Fruit fly (Drosophila melanogaster) whole organism, embryonic: ENCODE data around the gene Cbp20.

Source experiments
- Adf1 ChIP-seq: fragments of 200-800 bp; sonication (Bioruptor generic); IDR thresholded peaks from 2 replicates; pipeline ENCODE4 v1.3.6; 2022; ENCODE audit warnings: missing biosample characterization, missing genetic modification characterization
- B-H2 ChIP-seq: fragments of 200-800 bp; sonication (Bioruptor generic); optimal IDR thresholded peaks from 2 replicates; lab custom pipeline; 2018; ENCODE audit warnings: missing biosample characterization, mild to moderate bottlenecking, missing genetic modification characterization
- Bdp1 ChIP-seq: fragments of 200-800 bp; sonication (Bioruptor generic); optimal IDR thresholded peaks from 3 replicates; lab custom pipeline; 2016; ENCODE audit warnings: missing biosample characterization, missing genetic modification characterization
- CG10321 ChIP-seq: fragments of 200-800 bp; sonication (Bioruptor generic); IDR thresholded peaks from 2 replicates; pipeline ENCODE4 v1.3.6; 2022; ENCODE audit warnings: missing biosample characterization, missing genetic modification characterization
- CG11247 ChIP-seq: fragments of 200-800 bp; sonication (Bioruptor generic); IDR thresholded peaks from 2 replicates; pipeline ENCODE4 v1.3.6; 2022; ENCODE audit warnings: missing biosample characterization, missing genetic modification characterization
- CG11456 ChIP-seq: fragments of 200-800 bp; sonication (Bioruptor generic); IDR thresholded peaks from 3 replicates; pipeline ENCODE4 v1.3.6; 2022; ENCODE audit warnings: missing biosample characterization, missing genetic modification characterization
- CG12219 ChIP-seq: fragments of 200-800 bp; sonication (Bioruptor generic); optimal IDR thresholded peaks from 3 replicates; lab custom pipeline; 2018; ENCODE audit warnings: missing biosample characterization, mild to moderate bottlenecking, missing genetic modification characterization
- CG14050 ChIP-seq: fragments of 200-800 bp; sonication (Bioruptor generic); IDR thresholded peaks from 3 replicates; pipeline ENCODE4 v1.3.6; 2022; ENCODE audit warnings: missing biosample characterization, missing genetic modification characterization
- CG15073 ChIP-seq: fragments of 200-800 bp; sonication (Bioruptor generic); optimal IDR thresholded peaks from 2 replicates; lab custom pipeline; 2016; ENCODE audit warnings: missing biosample characterization, missing genetic modification characterization
- CG17568 ChIP-seq: fragments of 200-800 bp; sonication (Bioruptor generic); optimal IDR thresholded peaks from 2 replicates; lab custom pipeline; 2018; ENCODE audit warnings: missing biosample characterization, mild to moderate bottlenecking, missing genetic modification characterization, moderate library complexity
- CG2199 ChIP-seq: fragments of 200-800 bp; sonication (Bioruptor generic); IDR thresholded peaks from 3 replicates; pipeline ENCODE4 v1.3.6; 2022; ENCODE audit warnings: missing biosample characterization, missing genetic modification characterization
- CG32772 ChIP-seq: fragments of 200-800 bp; sonication (Bioruptor generic); IDR thresholded peaks from 2 replicates; pipeline ENCODE4 v1.3.6; 2022; ENCODE audit warnings: missing biosample characterization, missing genetic modification characterization
- CG4328 ChIP-seq: fragments of 200-800 bp; sonication (Bioruptor generic); optimal IDR thresholded peaks from 3 replicates; lab custom pipeline; 2017; ENCODE audit warnings: missing biosample characterization, missing genetic modification reagents, missing genetic modification characterization
- CG4360 ChIP-seq: fragments of 200-800 bp; sonication (Bioruptor generic); IDR thresholded peaks from 2 replicates; pipeline ENCODE4 v1.3.6; 2022; ENCODE audit warnings: missing biosample characterization, missing genetic modification characterization
- CG4820 ChIP-seq: fragments of 200-800 bp; sonication (Bioruptor generic); optimal IDR thresholded peaks from 3 replicates; lab custom pipeline; 2016; ENCODE audit warnings: missing biosample characterization, missing genetic modification characterization
- CG6813 ChIP-seq: fragments of 200-800 bp; sonication (Bioruptor generic); optimal IDR thresholded peaks from 2 replicates; lab custom pipeline; 2017; ENCODE audit warnings: missing biosample characterization, missing genetic modification characterization, mild to moderate bottlenecking, moderate library complexity, missing genetic modification reagents
- CG7271 ChIP-seq: fragments of 200-800 bp; sonication (Bioruptor generic); optimal IDR thresholded peaks from 2 replicates; lab custom pipeline; 2018; ENCODE audit warnings: missing biosample characterization, mild to moderate bottlenecking, missing genetic modification characterization, moderate library complexity
- CG7987 ChIP-seq: fragments of 200-800 bp; sonication (Bioruptor generic); optimal IDR thresholded peaks from 2 replicates; lab custom pipeline; 2018; ENCODE audit warnings: missing biosample characterization, mild to moderate bottlenecking, missing genetic modification characterization, moderate library complexity
- Chrac-16 ChIP-seq: fragments of 200-800 bp; sonication (Bioruptor generic); optimal IDR thresholded peaks from 3 replicates; lab custom pipeline; 2016; ENCODE audit warnings: missing biosample characterization, missing genetic modification characterization
- Dll ChIP-seq: fragments of 200-800 bp; sonication (Bioruptor generic); IDR thresholded peaks from 4 replicates; pipeline ENCODE4 v1.3.6; 2022; ENCODE audit warnings: missing biosample characterization, missing genetic modification characterization; ENCODE audit not compliant: partially characterized antibody
- Fer1 ChIP-seq: fragments of 200-800 bp; sonication (Bioruptor generic); optimal IDR thresholded peaks from 2 replicates; lab custom pipeline; 2017; ENCODE audit warnings: missing biosample characterization, mild to moderate bottlenecking, missing genetic modification characterization
- GATAe ChIP-seq: fragments of 200-800 bp; sonication (Bioruptor generic); conservative IDR thresholded peaks from 2 replicates; pipeline ENCODE4 v1.3.6; 2022; ENCODE audit warnings: missing biosample characterization, missing genetic modification characterization
- HLH3B ChIP-seq: fragments of 200-800 bp; sonication (Bioruptor generic); IDR thresholded peaks from 2 replicates; pipeline ENCODE4 v1.3.6; 2022; ENCODE audit warnings: missing biosample characterization, missing genetic modification characterization
- HmgD ChIP-seq: fragments of 200-800 bp; sonication (Bioruptor generic); optimal IDR thresholded peaks from 3 replicates; lab custom pipeline; 2016; ENCODE audit warnings: missing biosample characterization, missing genetic modification characterization
- Oaz ChIP-seq: fragments of 200-800 bp; sonication (Bioruptor generic); IDR thresholded peaks from 2 replicates; pipeline ENCODE4 v1.3.6; 2022; ENCODE audit warnings: missing biosample characterization, missing genetic modification characterization
- TFAM ChIP-seq: fragments of 200-800 bp; sonication (Bioruptor generic); optimal IDR thresholded peaks from 2 replicates; lab custom pipeline; 2017; ENCODE audit warnings: missing biosample characterization, missing genetic modification characterization, inconsistent platforms
- Trl ChIP-seq, 3 experiments: fragments of >200 bp in 2 of 3; fragments of 200-800 bp in 1 of 3; sonication (Bioruptor generic) in 1 of 3; optimal IDR thresholded peaks; 2 replicates in 1 of 3; 3 replicates in 2 of 3; lab custom pipeline; 2016 to 2017; ENCODE audit warnings: missing biosample characterization in 1 of 3, missing genetic modification characterization in 1 of 3
- Vsx1 ChIP-seq: fragments of 200-800 bp; sonication (Bioruptor generic); optimal IDR thresholded peaks from 2 replicates; lab custom pipeline; 2017; ENCODE audit warnings: missing biosample characterization, mild to moderate bottlenecking, missing genetic modification characterization, missing genetic modification reagents
- YL-1 ChIP-seq: fragments of 200-800 bp; sonication (Bioruptor generic); optimal IDR thresholded peaks from 3 replicates; lab custom pipeline; 2017; ENCODE audit warnings: missing biosample characterization, mild to moderate bottlenecking, missing genetic modification characterization
- cad ChIP-seq: fragments of >200 bp; optimal IDR thresholded peaks from 2 replicates; lab custom pipeline; 2017; ENCODE audit warnings: missing biosample characterization, missing genetic modification characterization
- chn ChIP-seq: fragments of 200-800 bp; sonication (Bioruptor generic); optimal IDR thresholded peaks from 2 replicates; lab custom pipeline; 2016; ENCODE audit warnings: missing biosample characterization, missing genetic modification characterization
- crol ChIP-seq: fragments of 200-800 bp; sonication (Bioruptor generic); IDR thresholded peaks from 2 replicates; pipeline ENCODE4 v1.3.6; 2022; ENCODE audit warnings: missing biosample characterization, missing genetic modification characterization
- dimm ChIP-seq: fragments of 200-800 bp; sonication (Bioruptor generic); IDR thresholded peaks from 2 replicates; pipeline ENCODE4 v1.3.6; 2022; ENCODE audit warnings: missing biosample characterization, missing genetic modification characterization
- dpn ChIP-seq, 2 experiments: fragments of 200-800 bp; sonication (Bioruptor generic); optimal IDR thresholded peaks; 3 replicates each; lab custom pipeline; 2016; ENCODE audit warnings: missing biosample characterization in 2 of 2, missing genetic modification characterization in 2 of 2
- fu2 ChIP-seq: fragments of 200-800 bp; sonication (Bioruptor generic); optimal IDR thresholded peaks from 2 replicates; lab custom pipeline; 2016; ENCODE audit warnings: missing biosample characterization, missing genetic modification characterization
- grau ChIP-seq: fragments of 200-800 bp; optimal IDR thresholded peaks from 3 replicates; lab custom pipeline; 2019; ENCODE audit warnings: missing biosample characterization, mild to moderate bottlenecking, missing genetic modification characterization, moderate library complexity
- ind ChIP-seq: fragments of 200-800 bp; sonication (Bioruptor generic); optimal IDR thresholded peaks from 3 replicates; lab custom pipeline; 2016; ENCODE audit warnings: missing biosample characterization, missing genetic modification characterization
- kay ChIP-seq: fragments of 200-800 bp; sonication (Bioruptor generic); optimal IDR thresholded peaks from 2 replicates; lab custom pipeline; 2016; ENCODE audit warnings: missing biosample characterization, missing genetic modification characterization
- lola ChIP-seq, 3 experiments: fragments of >200 bp in 2 of 3; fragments of 200-800 bp in 1 of 3; sonication (Bioruptor generic) in 1 of 3; optimal IDR thresholded peaks; 2 replicates each; lab custom pipeline; 2017 to 2019; ENCODE audit warnings: missing biosample characterization in 3 of 3, missing genetic modification characterization in 3 of 3, mild to moderate bottlenecking in 1 of 3, moderate library complexity in 1 of 3
- mirr ChIP-seq: fragments of 200-800 bp; sonication (Bioruptor generic); optimal IDR thresholded peaks from 3 replicates; lab custom pipeline; 2018; ENCODE audit warnings: missing biosample characterization, mild to moderate bottlenecking, missing genetic modification characterization
- otp ChIP-seq: fragments of 200-800 bp; sonication (Bioruptor generic); IDR thresholded peaks from 3 replicates; pipeline ENCODE4, ENCODE4 v1.3.6; 2022; ENCODE audit warnings: missing biosample characterization, missing genetic modification characterization
- pan ChIP-seq, 4 experiments: fragments of >200 bp in 3 of 4; fragments of 200-800 bp in 1 of 4; sonication (Bioruptor generic) in 1 of 4; optimal IDR thresholded peaks in 3 of 4; IDR thresholded peaks in 1 of 4; 2 replicates each; pipeline versions ENCODE4 v1.3.6 to Lab custom; 2017 to 2022; ENCODE audit warnings: missing biosample characterization in 2 of 4, missing genetic modification characterization in 2 of 4, mixed read lengths in 1 of 4
- pum ChIP-seq: fragments of 200-800 bp; sonication (Bioruptor generic); optimal IDR thresholded peaks from 2 replicates; lab custom pipeline; 2016; ENCODE audit warnings: missing biosample characterization, missing genetic modification characterization
- ranshi ChIP-seq: fragments of 200-800 bp; sonication (Bioruptor generic); IDR thresholded peaks from 2 replicates; pipeline ENCODE4 v1.3.6; 2022; ENCODE audit warnings: missing biosample characterization, missing genetic modification characterization
- slp2 ChIP-seq: fragments of 200-800 bp; sonication (Bioruptor generic); optimal IDR thresholded peaks from 2 replicates; lab custom pipeline; 2016; ENCODE audit warnings: missing biosample characterization, missing genetic modification characterization
- trh ChIP-seq: fragments of 200-800 bp; sonication (Bioruptor generic); optimal IDR thresholded peaks from 2 replicates; lab custom pipeline; 2016; ENCODE audit warnings: missing biosample characterization, missing genetic modification characterization
- ttk ChIP-seq: fragments of 200-800 bp; sonication (Bioruptor generic); IDR thresholded peaks from 2 replicates; pipeline ENCODE4 v2.1.2; 2022; ENCODE audit warnings: missing biosample characterization, missing genetic modification characterization
- twi ChIP-seq: fragments of 200-800 bp; optimal IDR thresholded peaks from 2 replicates; lab custom pipeline; 2019; ENCODE audit warnings: missing biosample characterization, mild to moderate bottlenecking, missing genetic modification characterization, moderate library complexity
- z ChIP-seq: fragments of 200-800 bp; sonication (Bioruptor generic); IDR thresholded peaks from 3 replicates; pipeline ENCODE4 v1.3.6; 2022; ENCODE audit warnings: missing biosample characterization, missing genetic modification characterization
- zf30C ChIP-seq: fragments of 200-800 bp; sonication (Bioruptor generic); optimal IDR thresholded peaks from 3 replicates; lab custom pipeline; 2018; ENCODE audit warnings: missing biosample characterization, mild to moderate bottlenecking, missing genetic modification characterization

The Cbp20 gene

DNA sequence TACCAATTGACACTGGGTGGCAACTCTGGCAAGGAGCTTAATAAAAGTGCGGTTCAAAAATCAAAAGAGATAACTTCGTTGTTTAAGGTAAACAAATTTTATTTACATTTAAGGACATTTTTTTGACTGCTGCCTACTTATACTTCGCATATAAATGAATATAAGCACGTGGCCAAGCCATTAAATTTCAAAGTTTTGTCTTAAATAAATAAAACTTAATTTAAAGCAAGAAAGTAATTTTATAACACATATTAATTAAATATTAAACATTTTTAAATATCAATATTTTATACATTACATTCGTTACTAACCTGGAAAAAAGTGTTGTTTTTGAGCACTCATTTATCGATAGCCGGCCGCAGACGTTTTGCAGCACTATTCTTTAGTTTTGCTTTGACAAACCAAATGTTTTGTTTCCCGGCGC lies 24.3 kb downstream of the Cbp20 start, which contains the start of the genes CG12321 and MED17 (continued):
- TF ChIP-seq Vsx1 (no peak), zf30C (GFP tag; lab: Kevin White, UChicago) (no peak), ranshi (peak; percentile 88), slp2 (GFP tag; lab: Kevin White, UChicago) (no peak), CG6813 (peak; percentile 42), YL-1 (GFP tag; lab: Kevin White, UChicago) (peak; percentile 84), CG10321 (GFP tag; lab: Robert Waterston, UW) (peak; percentile 43; the same call in 1 of the 2 replicates), HLH3B (GFP tag; lab: Robert Waterston, UW) (peak; percentile 85), CG11247 (GFP tag; lab: Robert Waterston, UW) (peak; percentile 92), twi (tag; lab: Kevin White, UChicago) (peak; percentile 79), cad (GFP tag; lab: Kevin White, UChicago) (no peak), CG12219 (peak; percentile 8), CG32772 (GFP tag; lab: Robert Waterston, UW) (peak; percentile 88), CG2199 (GFP tag; lab: Robert Waterston, UW) (no peak), Fer1 (peak; percentile 86), Bdp1 (GFP tag; lab: Kevin White, UChicago) (peak; percentile 62), grau (tag; lab: Kevin White, UChicago) (peak; percentile 88), crol (GFP tag; lab: Robert Waterston, UW) (no peak; the same call in 1 of the 2 replicates), kay (GFP tag; lab: Kevin White, UChicago) (peak; percentile 59), otp (GFP tag; lab: Robert Waterston, UW) (0 out of 3 replicates have a peak, but pooled peaks have one; percentile 51), CG4360 (no peak), Oaz (GFP tag; lab: Robert Waterston, UW) (peak; percentile 50; the same call in 1 of the 2 replicates), chn (GFP tag; lab: Kevin White, UChicago) (peak; percentile 70), ind (GFP tag; lab: Kevin White, UChicago) (peak; percentile 92), fu2 (GFP tag; lab: Kevin White, UChicago) (peak; percentile 62), z (GFP tag; lab: Robert Waterston, UW) (no peak), Chrac-16 (peak; percentile 92), Dll (0 out of 4 replicates have a peak, but pooled peaks have one; percentile 45), mirr (GFP tag; lab: Kevin White, UChicago) (peak; percentile 19), CG7271 (tag; lab: Kevin White, UChicago) (peak; percentile 64), HmgD (no peak), CG15073 (GFP tag; lab: Kevin White, UChicago) (peak; percentile 53), CG11456 (peak; percentile 92), CG7987 (peak; percentile 66), CG4820 (GFP tag; lab: Kevin White, UChicago) (peak; percentile 89), pan (optimal IDR thresholded peaks at IDR 0.05; lab: Kevin White, UChicago) (no peak), pan (GFP tag; optimal IDR thresholded peaks at IDR 0.05 in 1 of 2, IDR thresholded peaks at IDR 0.05 in 1 of 2) (peak in 1 of 2 experiments; percentile 88), dimm (GFP tag; lab: Robert Waterston, UW) (peak; percentile 54; the same call in 1 of the 2 replicates), B-H2 (peak; percentile 88), lola (GFP tag; optimal IDR thresholded peaks at IDR 0.05; lab: Kevin White, UChicago) (peak in 1 of 3 experiments; percentile 85), CG4328 (GFP tag; lab: Kevin White, UChicago) (peak; percentile 78), Trl (optimal IDR thresholded peaks at IDR 0.05; lab: Kevin White, UChicago) (no peak), Trl (GFP tag; optimal IDR thresholded peaks at IDR 0.05; lab: Kevin White, UChicago) (peak; percentile 19), TFAM (GFP tag; lab: Kevin White, UChicago) (no peak), dpn (GFP tag; optimal IDR thresholded peaks at IDR 0.05; lab: Kevin White, UChicago) (peak; percentile 66 to 93), pum (GFP tag; lab: Kevin White, UChicago) (peak; percentile 31), CG14050 (GFP tag; lab: Robert Waterston, UW) (peak; percentile 69), Adf1 (GFP tag; lab: Robert Waterston, UW) (peak; percentile 49), GATAe (GFP tag; lab: Robert Waterston, UW) (peak; percentile 62; the same call in 1 of the 2 replicates), ttk (GFP tag; lab: Robert Waterston, UW) (peak; percentile 78), CG17568 (no peak), trh (GFP tag; lab: Kevin White, UChicago) (peak; percentile 85)
